Fruit fly (Drosophila melanogaster): Measurements from ENCODE around the gene fiz.
A peak's percentile ranks its signal among the peaks of the same experiment; 100 is the strongest.

fiz gene

DNA sequence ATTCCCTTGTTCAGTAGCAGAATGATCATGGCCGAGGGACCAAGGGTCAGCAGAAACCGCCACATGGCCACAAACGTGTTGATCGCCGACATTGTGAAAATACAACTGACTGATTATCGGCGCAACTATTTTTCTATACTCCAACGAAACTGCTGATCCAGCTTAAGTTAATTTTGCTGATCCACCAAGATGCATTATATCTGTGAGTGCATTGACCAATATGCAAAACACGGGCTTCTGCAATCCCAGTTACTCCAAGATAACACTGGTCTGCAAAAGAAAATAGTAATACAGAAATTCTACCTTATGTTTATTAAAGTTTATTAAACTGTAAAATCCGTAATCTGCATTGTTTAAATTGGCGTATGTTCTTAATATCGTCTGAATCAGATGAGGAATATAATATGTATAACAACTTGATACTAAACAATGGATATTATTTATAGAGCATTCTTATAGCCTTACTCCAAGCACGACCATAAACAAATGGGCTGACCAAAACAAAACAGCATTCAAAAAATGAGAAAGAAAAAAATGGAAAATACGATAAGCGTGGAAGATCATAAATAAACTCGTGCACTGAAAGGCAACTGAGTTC is 4.3 kb upstream of the fiz start, which contains the start of gene CG12398:
Gene CG12398, minus strand, starts transcription at position 107 of the 598 bp plus-strand sequence.
- TF ChIP-seq Rel (GFP tag; optimal IDR thresholded peaks at IDR 0.05) (no peak), Rel (tag; optimal IDR thresholded peaks at IDR 0.05) (no peak), dsf (GFP tag; optimal IDR thresholded peaks at IDR 0.05; ENCODE audit: borderline replicate concordance) (no peak), lola (GFP tag; optimal IDR thresholded peaks at IDR 0.05) (no peak), dmrt93B (GFP tag; optimal IDR thresholded peaks at IDR 0.05) (no peak), CG9705 (GFP tag; optimal IDR thresholded peaks at IDR 0.05) (no peak), HLH106 (tag; optimal IDR thresholded peaks at IDR 0.05) (no peak), ey (GFP tag; optimal IDR thresholded peaks at IDR 0.05) (no peak), woc (GFP tag; optimal IDR thresholded peaks at IDR 0.05) (no peak), N (GFP tag; optimal IDR thresholded peaks at IDR 0.05) (no peak), GATAd (GFP tag; optimal IDR thresholded peaks at IDR 0.05) (no peak), br (GFP tag; optimal IDR thresholded peaks at IDR 0.05) (no peak), Dif (GFP tag; optimal IDR thresholded peaks at IDR 0.05; ENCODE audit: partially characterized antibody) (no peak), usp (GFP tag; optimal IDR thresholded peaks at IDR 0.05) (no peak)

DNA sequence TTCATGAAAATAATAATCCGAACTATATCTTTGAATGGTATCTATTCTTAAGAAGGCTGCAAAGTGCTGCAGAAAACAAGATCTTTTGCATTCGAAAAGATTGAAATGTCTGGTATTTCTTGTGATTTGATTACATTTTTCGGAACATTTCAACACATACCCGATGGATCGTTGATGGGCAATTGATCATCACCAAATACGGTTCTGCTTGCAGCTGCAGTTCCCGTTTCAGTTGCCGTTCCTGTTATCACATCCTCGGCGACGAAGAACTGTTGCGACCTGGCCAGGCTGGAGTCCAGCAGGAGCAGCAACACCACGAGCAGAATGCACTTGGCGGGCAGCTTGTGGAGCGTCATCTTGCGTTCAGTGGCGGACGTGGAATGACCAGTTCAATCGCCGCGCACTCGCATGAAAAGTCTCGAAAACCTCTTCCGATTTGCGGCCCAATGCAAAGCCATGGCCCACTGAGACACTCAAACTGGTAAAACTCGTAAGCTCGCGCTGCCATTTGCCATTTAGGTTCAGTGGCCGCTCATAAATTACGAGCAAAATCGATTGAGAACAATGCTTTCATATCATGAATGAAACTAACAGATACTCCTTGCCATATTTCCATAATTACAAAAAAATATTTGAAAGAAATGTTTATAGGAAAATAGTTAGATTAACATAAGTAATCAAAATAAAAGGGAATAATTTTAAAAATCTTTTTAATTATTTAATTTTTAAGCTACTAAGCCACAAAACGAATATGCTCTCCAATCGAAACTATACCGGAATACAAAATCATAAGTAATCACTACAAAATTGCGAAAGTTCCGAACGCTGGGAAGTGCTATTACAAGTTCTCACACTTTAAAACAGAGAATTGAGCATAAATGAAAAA is 1.2 kb upstream of the fiz start, which contains the start of gene CG14406:
Gene CG14406, minus strand, starts transcription at position 382 of the 886 bp plus-strand sequence.
- TF ChIP-seq Jra (GFP tag; optimal IDR thresholded peaks at IDR 0.05) (no peak), HLH106 (tag; optimal IDR thresholded peaks at IDR 0.05) (peak; percentile 37), N (GFP tag; optimal IDR thresholded peaks at IDR 0.05) (no peak), h (GFP tag; optimal IDR thresholded peaks at IDR 0.05) (peak; percentile 25)

- TF ChIP-seq Mio (GFP tag; optimal IDR thresholded peaks at IDR 0.05) (no peak), OdsH (GFP tag; optimal IDR thresholded peaks at IDR 0.05) (no peak), Vsx2 (GFP tag; optimal IDR thresholded peaks at IDR 0.05; ENCODE audit: partially characterized antibody) (no peak), foxo (GFP tag; optimal IDR thresholded peaks at IDR 0.05) (peak in 1 of 2 experiments; percentile 3), rgr (GFP tag; optimal IDR thresholded peaks at IDR 0.05) (peak; percentile 24), sv (GFP tag; optimal IDR thresholded peaks at IDR 0.05) (no peak), dl (GFP tag; optimal IDR thresholded peaks at IDR 0.05; ENCODE audit: insufficient read depth in 1 of 2, partially characterized antibody in 2 of 2) (no peak), HLH106 (tag; optimal IDR thresholded peaks at IDR 0.05) (peak; percentile 25), br (GFP tag; optimal IDR thresholded peaks at IDR 0.05) (no peak), ey (GFP tag; optimal IDR thresholded peaks at IDR 0.05) (no peak), Jra (GFP tag; optimal IDR thresholded peaks at IDR 0.05) (no peak), h (GFP tag; optimal IDR thresholded peaks at IDR 0.05) (peak; percentile 11), N (GFP tag; optimal IDR thresholded peaks at IDR 0.05) (no peak), fru (GFP tag; optimal IDR thresholded peaks at IDR 0.05) (peak; percentile 10), dsf (GFP tag; optimal IDR thresholded peaks at IDR 0.05; ENCODE audit: borderline replicate concordance) (no peak), CrebA (GFP tag; optimal IDR thresholded peaks at IDR 0.05; ENCODE audit: borderline replicate concordance) (no peak), Hnf4 (GFP tag; optimal IDR thresholded peaks at IDR 0.05) (peak; percentile 10)
Observed at dm6 chrX:14909051-14909450, 457 bp downstream of the fiz start.

DNA sequence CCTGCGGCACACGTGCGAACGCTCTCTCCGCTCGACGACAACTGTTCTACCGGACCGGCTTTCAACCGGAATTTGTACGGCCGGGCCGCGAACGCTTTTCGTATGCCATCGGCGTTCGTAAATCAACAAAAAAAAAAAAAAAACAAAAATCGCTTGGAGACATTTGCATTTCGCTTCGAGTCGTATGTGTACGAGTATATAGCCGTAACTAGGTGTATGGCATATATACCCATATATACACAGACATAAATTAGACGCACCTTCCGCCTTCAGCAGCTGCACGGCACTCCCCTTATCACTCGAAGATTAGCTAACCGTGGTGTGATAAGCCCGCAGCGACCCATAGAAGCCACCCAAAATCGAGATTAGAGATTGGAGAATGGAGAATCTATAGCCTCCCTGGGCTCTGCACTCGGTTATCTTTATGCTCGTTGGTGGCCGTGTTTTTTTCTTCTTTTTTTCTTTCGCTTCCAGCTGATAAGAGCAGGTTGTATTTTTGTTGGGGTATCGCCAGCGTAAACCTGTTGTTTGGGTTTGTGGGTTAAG is 3.9 kb downstream of the fiz start, which contains the start of gene CG9512:
Gene CG9512, minus strand, starts transcription at position 51 of the 546 bp plus-strand sequence.
- no peak for TF ChIP-seq dl (GFP tag; optimal IDR thresholded peaks at IDR 0.05; ENCODE audit: insufficient read depth in 1 of 2, partially characterized antibody in 2 of 2)
- peak; percentile 2 for TF ChIP-seq CrebA (GFP tag; optimal IDR thresholded peaks at IDR 0.05; ENCODE audit: borderline replicate concordance)

dm6 chrX:14897592-14897991 is 11.9 kb downstream of the fiz start:
- no peak for TF ChIP-seq CG32264 (GFP tag; optimal IDR thresholded peaks at IDR 0.05)
- TF ChIP-seq CrebA (GFP tag; optimal IDR thresholded peaks at IDR 0.05; ENCODE audit: borderline replicate concordance): no peak
- no peak for TF ChIP-seq dl (GFP tag; optimal IDR thresholded peaks at IDR 0.05; ENCODE audit: insufficient read depth in 1 of 2, partially characterized antibody in 2 of 2)
- TF ChIP-seq psq (GFP tag; optimal IDR thresholded peaks at IDR 0.05): peak; percentile 1
- no peak for TF ChIP-seq sv (GFP tag; optimal IDR thresholded peaks at IDR 0.05)
- no peak for TF ChIP-seq Dfd (GFP tag; optimal IDR thresholded peaks at IDR 0.05)
- TF ChIP-seq Sp1 (GFP tag; optimal IDR thresholded peaks at IDR 0.05): peak; percentile 41
- TF ChIP-seq fru (GFP tag; optimal IDR thresholded peaks at IDR 0.05): peak; percentile 61
- TF ChIP-seq h (GFP tag; optimal IDR thresholded peaks at IDR 0.05): peak; percentile 16
- TF ChIP-seq dmrt93B (GFP tag; optimal IDR thresholded peaks at IDR 0.05): peak; percentile 13
- no peak for TF ChIP-seq GATAd (GFP tag; optimal IDR thresholded peaks at IDR 0.05)
- TF ChIP-seq Mio (GFP tag; optimal IDR thresholded peaks at IDR 0.05): no peak
- TF ChIP-seq OdsH (GFP tag; optimal IDR thresholded peaks at IDR 0.05): no peak
- no peak for TF ChIP-seq Myc (optimal IDR thresholded peaks at IDR 0.05)
- TF ChIP-seq rgr (GFP tag; optimal IDR thresholded peaks at IDR 0.05): no peak
- no peak for TF ChIP-seq jim (GFP tag; optimal IDR thresholded peaks at IDR 0.05)
- TF ChIP-seq dsf (GFP tag; optimal IDR thresholded peaks at IDR 0.05; ENCODE audit: borderline replicate concordance): no peak
- TF ChIP-seq Hnf4 (GFP tag; optimal IDR thresholded peaks at IDR 0.05): no peak
- TF ChIP-seq N (GFP tag; optimal IDR thresholded peaks at IDR 0.05): no peak
- TF ChIP-seq woc (GFP tag; optimal IDR thresholded peaks at IDR 0.05): no peak
